Fruit fly (Drosophila melanogaster) whole organism, embryonic: ENCODE measurements around the gene ago.

Experiments used
- CG10654 ChIP-seq: fragments of 200-800 bp; sonication (Bioruptor generic); optimal IDR thresholded peaks from 2 replicates; lab custom pipeline; 2016; ENCODE audit warnings: missing biosample characterization, missing genetic modification characterization
- CG15601 ChIP-seq: fragments of 200-800 bp; sonication (Bioruptor generic); optimal IDR thresholded peaks from 3 replicates; lab custom pipeline; 2019; ENCODE audit warnings: missing biosample characterization, mild to moderate bottlenecking, missing genetic modification characterization, moderate library complexity
- CG1647 ChIP-seq: fragments of 200-800 bp; sonication (Bioruptor generic); optimal IDR thresholded peaks from 3 replicates; lab custom pipeline; 2016; ENCODE audit warnings: missing biosample characterization, missing genetic modification characterization
- CG17186 ChIP-seq: fragments of 200-800 bp; sonication (Bioruptor generic); optimal IDR thresholded peaks from 3 replicates; lab custom pipeline; 2017; ENCODE audit warnings: missing biosample characterization, missing genetic modification reagents, missing genetic modification characterization
- CG18619 ChIP-seq: fragments of 200-800 bp; sonication (Bioruptor generic); optimal IDR thresholded peaks from 3 replicates; lab custom pipeline; 2017; ENCODE audit warnings: missing biosample characterization, mild to moderate bottlenecking, missing genetic modification characterization
- CG2875 ChIP-seq: fragments of 200-800 bp; sonication (Bioruptor generic); optimal IDR thresholded peaks from 2 replicates; lab custom pipeline; 2017; ENCODE audit warnings: missing biosample characterization, mild to moderate bottlenecking, missing genetic modification characterization, missing genetic modification reagents
- CG32767 ChIP-seq: fragments of 200-800 bp; sonication (Bioruptor generic); IDR thresholded peaks from 2 replicates; pipeline ENCODE4 v1.3.6; 2022; ENCODE audit warnings: missing biosample characterization, missing genetic modification characterization
- CG34224 ChIP-seq: fragments of 200-800 bp; sonication (Bioruptor generic); IDR thresholded peaks from 3 replicates; pipeline ENCODE4 v1.3.6; 2022; ENCODE audit warnings: missing biosample characterization, missing genetic modification characterization; ENCODE audit not compliant: partially characterized antibody
- CG4854 ChIP-seq: fragments of 200-800 bp; sonication (Bioruptor generic); optimal IDR thresholded peaks from 2 replicates; lab custom pipeline; 2016; ENCODE audit warnings: missing biosample characterization, missing genetic modification characterization, inconsistent platforms
- CG7556 ChIP-seq: fragments of 200-800 bp; sonication (Bioruptor generic); optimal IDR thresholded peaks from 2 replicates; lab custom pipeline; 2017; ENCODE audit warnings: missing biosample characterization, mild to moderate bottlenecking, missing genetic modification characterization
- CG7928 ChIP-seq: fragments of 200-800 bp; sonication (Bioruptor generic); optimal IDR thresholded peaks from 2 replicates; lab custom pipeline; 2017; ENCODE audit warnings: missing biosample characterization, mild to moderate bottlenecking, missing genetic modification characterization
- CG8359 ChIP-seq: fragments of 200-800 bp; sonication (Bioruptor generic); optimal IDR thresholded peaks from 2 replicates; lab custom pipeline; 2017; ENCODE audit warnings: missing biosample characterization, mild to moderate bottlenecking, missing genetic modification characterization, borderline replicate concordance
- CG8478 ChIP-seq: fragments of >200 bp; optimal IDR thresholded peaks from 2 replicates; lab custom pipeline; 2018
- Dll ChIP-seq: fragments of 200-800 bp; sonication (Bioruptor generic); IDR thresholded peaks from 4 replicates; pipeline ENCODE4 v1.3.6; 2022; ENCODE audit warnings: missing biosample characterization, missing genetic modification characterization; ENCODE audit not compliant: partially characterized antibody
- ERR ChIP-seq: fragments of 200-800 bp; sonication (Bioruptor generic); optimal IDR thresholded peaks from 2 replicates; lab custom pipeline; 2016; ENCODE audit warnings: missing biosample characterization, missing genetic modification characterization
- HLH4C ChIP-seq: fragments of 200-800 bp; sonication (Bioruptor generic); IDR thresholded peaks from 3 replicates; pipeline ENCODE4 v1.3.6; 2022; ENCODE audit warnings: missing biosample characterization, missing genetic modification characterization; ENCODE audit not compliant: partially characterized antibody
- Hmr ChIP-seq: fragments of 200-800 bp; sonication (Bioruptor generic); optimal IDR thresholded peaks from 3 replicates; lab custom pipeline; 2017; ENCODE audit warnings: mild to moderate bottlenecking, missing biosample characterization, missing genetic modification reagents, missing genetic modification characterization
- Lpt ChIP-seq: fragments of >200 bp; optimal IDR thresholded peaks from 2 replicates; lab custom pipeline; 2018; ENCODE audit warnings: missing biosample characterization, missing genetic modification characterization
- MTF-1 ChIP-seq: fragments of 200-800 bp; sonication (Bioruptor generic); optimal IDR thresholded peaks from 2 replicates; lab custom pipeline; 2018; ENCODE audit warnings: missing biosample characterization, mild to moderate bottlenecking, missing genetic modification characterization, borderline replicate concordance
- NC2β ChIP-seq: fragments of 200-800 bp; sonication (Bioruptor generic); optimal IDR thresholded peaks from 2 replicates; lab custom pipeline; 2016; ENCODE audit warnings: missing biosample characterization, missing genetic modification characterization
- NK7.1 ChIP-seq: fragments of 200-800 bp; sonication (Bioruptor generic); optimal IDR thresholded peaks from 3 replicates; lab custom pipeline; 2016; ENCODE audit warnings: missing biosample characterization, missing genetic modification characterization
- NfI ChIP-seq: fragments of 200-800 bp; sonication (Bioruptor generic); optimal IDR thresholded peaks from 3 replicates; lab custom pipeline; 2018; ENCODE audit warnings: missing biosample characterization, mild to moderate bottlenecking, missing genetic modification characterization, moderate library complexity
- Scr ChIP-seq: fragments of 200-800 bp; sonication (Bioruptor generic); IDR thresholded peaks from 2 replicates; pipeline ENCODE4 v1.3.6; 2022; ENCODE audit warnings: missing biosample characterization, missing genetic modification characterization; ENCODE audit not compliant: partially characterized antibody
- Sry-β ChIP-seq: fragments of 200-800 bp; sonication (Bioruptor generic); optimal IDR thresholded peaks from 2 replicates; lab custom pipeline; 2018; ENCODE audit warnings: missing biosample characterization, mild to moderate bottlenecking, missing genetic modification characterization, moderate library complexity
- ac ChIP-seq: fragments of 200-800 bp; sonication (Bioruptor generic); optimal IDR thresholded peaks from 3 replicates; lab custom pipeline; 2017; ENCODE audit warnings: missing biosample characterization, mild to moderate bottlenecking, missing genetic modification characterization
- al ChIP-seq: fragments of 200-800 bp; sonication (Bioruptor generic); IDR thresholded peaks from 2 replicates; pipeline ENCODE4 v1.3.6; 2022; ENCODE audit warnings: missing biosample characterization, missing genetic modification characterization
- ap ChIP-seq: fragments of 200-800 bp; sonication (Bioruptor generic); IDR thresholded peaks from 2 replicates; pipeline ENCODE4 v1.3.6; 2022; ENCODE audit warnings: missing biosample characterization, missing genetic modification characterization
- ase ChIP-seq: fragments of 200-800 bp; sonication (Bioruptor generic); IDR thresholded peaks from 3 replicates; pipeline ENCODE4 v1.3.6; 2022; ENCODE audit warnings: missing biosample characterization, missing genetic modification characterization
- caup ChIP-seq: fragments of 200-800 bp; sonication (Bioruptor generic); optimal IDR thresholded peaks from 3 replicates; lab custom pipeline; 2017; ENCODE audit warnings: missing biosample characterization, mild to moderate bottlenecking, missing genetic modification characterization, moderate library complexity; ENCODE audit not compliant: severe bottlenecking
- chn ChIP-seq: fragments of 200-800 bp; sonication (Bioruptor generic); optimal IDR thresholded peaks from 2 replicates; lab custom pipeline; 2016; ENCODE audit warnings: missing biosample characterization, missing genetic modification characterization
- croc ChIP-seq: fragments of 200-800 bp; sonication (Bioruptor generic); conservative IDR thresholded peaks from 3 replicates; pipeline ENCODE4 v1.3.6; 2022; ENCODE audit warnings: missing biosample characterization, missing genetic modification characterization
- danr ChIP-seq: fragments of 200-800 bp; sonication (Bioruptor generic); IDR thresholded peaks from 2 replicates; pipeline ENCODE4 v1.3.6; 2022; ENCODE audit warnings: missing biosample characterization, missing genetic modification characterization
- esg ChIP-seq: fragments of 200-800 bp; sonication (Bioruptor generic); conservative IDR thresholded peaks from 2 replicates; pipeline ENCODE4 v1.3.6; 2022; ENCODE audit warnings: missing biosample characterization, missing genetic modification characterization
- exex ChIP-seq: fragments of 200-800 bp; sonication (Bioruptor generic); optimal IDR thresholded peaks from 4 replicates; lab custom pipeline; 2018; ENCODE audit warnings: missing biosample characterization, mild to moderate bottlenecking, missing genetic modification characterization, moderate library complexity
- gcm2 ChIP-seq: fragments of 200-800 bp; sonication (Bioruptor generic); optimal IDR thresholded peaks from 2 replicates; lab custom pipeline; 2016; ENCODE audit warnings: missing biosample characterization, missing genetic modification characterization
- grau ChIP-seq: fragments of 200-800 bp; optimal IDR thresholded peaks from 3 replicates; lab custom pipeline; 2019; ENCODE audit warnings: missing biosample characterization, mild to moderate bottlenecking, missing genetic modification characterization, moderate library complexity
- gsb-n ChIP-seq: fragments of 200-800 bp; sonication (Bioruptor generic); optimal IDR thresholded peaks from 3 replicates; lab custom pipeline; 2018; ENCODE audit warnings: missing biosample characterization, mild to moderate bottlenecking, missing genetic modification characterization
- ham ChIP-seq: fragments of 200-800 bp; sonication (Bioruptor generic); IDR thresholded peaks from 2 replicates; pipeline ENCODE4 v1.3.6; 2022; ENCODE audit warnings: missing biosample characterization, missing genetic modification characterization
- hth ChIP-seq: fragments of >200 bp; optimal IDR thresholded peaks from 2 replicates; lab custom pipeline; 2017; ENCODE audit warnings: inconsistent platforms
- kah ChIP-seq: fragments of 200-800 bp; sonication (Bioruptor generic); optimal IDR thresholded peaks from 2 replicates; lab custom pipeline; 2018; ENCODE audit warnings: missing biosample characterization, mild to moderate bottlenecking, missing genetic modification characterization
- kay ChIP-seq: fragments of 200-800 bp; sonication (Bioruptor generic); optimal IDR thresholded peaks from 2 replicates; lab custom pipeline; 2016; ENCODE audit warnings: missing biosample characterization, missing genetic modification characterization
- ken ChIP-seq: fragments of 200-800 bp; sonication (Bioruptor generic); IDR thresholded peaks from 3 replicates; pipeline ENCODE4 v1.3.6; 2022; ENCODE audit warnings: missing biosample characterization, missing genetic modification characterization
- kni ChIP-seq: fragments of 200-800 bp; sonication (Bioruptor generic); optimal IDR thresholded peaks from 3 replicates; lab custom pipeline; 2017; ENCODE audit warnings: mild to moderate bottlenecking, missing biosample characterization, missing genetic modification reagents, missing genetic modification characterization
- lilli ChIP-seq: fragments of 200-800 bp; sonication (Bioruptor generic); optimal IDR thresholded peaks from 3 replicates; lab custom pipeline; 2016; ENCODE audit warnings: missing biosample characterization, missing genetic modification characterization
- nau ChIP-seq: fragments of 200-800 bp; sonication (Bioruptor generic); optimal IDR thresholded peaks from 3 replicates; lab custom pipeline; 2017; ENCODE audit warnings: missing biosample characterization, mild to moderate bottlenecking, missing genetic modification characterization, missing genetic modification reagents
- nerfin-1 ChIP-seq: fragments of 200-800 bp; sonication (Bioruptor generic); optimal IDR thresholded peaks from 3 replicates; lab custom pipeline; 2019; ENCODE audit warnings: missing biosample characterization, mild to moderate bottlenecking, missing genetic modification characterization, moderate library complexity
- org-1 ChIP-seq: fragments of 200-800 bp; sonication (Bioruptor generic); optimal IDR thresholded peaks from 2 replicates; lab custom pipeline; 2017; ENCODE audit warnings: missing biosample characterization, missing genetic modification characterization
- prd ChIP-seq, 3 experiments: fragments of >200 bp in 2 of 3; fragments of 200-800 bp in 1 of 3; sonication (Bioruptor generic) in 1 of 3; optimal IDR thresholded peaks in 2 of 3; IDR thresholded peaks in 1 of 3; 2 replicates in 2 of 3; 3 replicates in 1 of 3; pipeline versions ENCODE4 v1.3.6 to Lab custom; 2017 to 2022; ENCODE audit warnings: missing biosample characterization in 1 of 3, missing genetic modification characterization in 1 of 3
- seq ChIP-seq: fragments of 200-800 bp; sonication (Bioruptor generic); IDR thresholded peaks from 2 replicates; pipeline ENCODE4 v1.3.6; 2022; ENCODE audit warnings: missing biosample characterization, missing genetic modification characterization
- sisA ChIP-seq: fragments of 200-800 bp; sonication (Bioruptor generic); IDR thresholded peaks from 2 replicates; pipeline ENCODE4 v1.3.6; 2022; ENCODE audit warnings: missing biosample characterization, missing genetic modification characterization
- slp2 ChIP-seq: fragments of 200-800 bp; sonication (Bioruptor generic); optimal IDR thresholded peaks from 2 replicates; lab custom pipeline; 2016; ENCODE audit warnings: missing biosample characterization, missing genetic modification characterization

ago gene

dm6 chr3L:4227164-4227563 is 26.9 kb downstream of the ago start, which contains the start of gene CG46460 (continued):
- TF ChIP-seq slp2: no peak
- no peak for TF ChIP-seq nau (GFP tag; lab: Kevin White, UChicago)
- TF ChIP-seq Sry-β (GFP tag; lab: Kevin White, UChicago): no peak
- no peak for TF ChIP-seq nerfin-1 (tag; lab: Kevin White, UChicago)
- TF ChIP-seq kni (GFP tag; lab: Kevin White, UChicago): peak; percentile 58
- TF ChIP-seq ERR (GFP tag; lab: Kevin White, UChicago): no peak
- 0 out of 4 replicates have a peak, but pooled peaks have one; percentile 22 for TF ChIP-seq Dll
- no peak for TF ChIP-seq croc (GFP tag; lab: Robert Waterston, UW)
- no peak for TF ChIP-seq seq
- TF ChIP-seq CG15601 (tag; lab: Kevin White, UChicago): peak; percentile 2
- TF ChIP-seq CG7928 (GFP tag; lab: Kevin White, UChicago): no peak
- no peak for TF ChIP-seq ham
- TF ChIP-seq esg (GFP tag; lab: Robert Waterston, UW): no peak
- no peak for TF ChIP-seq kah (GFP tag; lab: Kevin White, UChicago)
- no peak for TF ChIP-seq gsb-n
- no peak for TF ChIP-seq CG2875 (GFP tag; lab: Kevin White, UChicago)
- TF ChIP-seq exex: no peak
- no peak for TF ChIP-seq ap (GFP tag; lab: Robert Waterston, UW)
- no peak for TF ChIP-seq lilli (GFP tag; lab: Kevin White, UChicago)
- TF ChIP-seq hth: no peak
- no peak for TF ChIP-seq CG32767
- TF ChIP-seq CG7556 (GFP tag; lab: Kevin White, UChicago): no peak
- no peak for TF ChIP-seq MTF-1 (GFP tag; lab: Kevin White, UChicago)
- no peak for TF ChIP-seq kay (GFP tag; lab: Kevin White, UChicago)
- TF ChIP-seq al: no peak
- TF ChIP-seq CG8478 (lab: Kevin White, UChicago): no peak
- TF ChIP-seq NK7.1 (GFP tag; lab: Kevin White, UChicago): no peak
- TF ChIP-seq prd (optimal IDR thresholded peaks at IDR 0.05; lab: Kevin White, UChicago): no peak
- peak; percentile 10; the same call in 1 of the 3 replicates for TF ChIP-seq prd (GFP tag; IDR thresholded peaks at IDR 0.05; lab: Robert Waterston, UW)
- no peak for TF ChIP-seq CG8359 (GFP tag; lab: Kevin White, UChicago)
- peak; percentile 21 for TF ChIP-seq grau
- no peak for TF ChIP-seq NC2β
- TF ChIP-seq caup: no peak
- TF ChIP-seq Hmr (GFP tag; lab: Kevin White, UChicago): peak; percentile 27
- TF ChIP-seq Scr (GFP tag; lab: Robert Waterston, UW): 0 out of 2 replicates have a peak, but pooled peaks have one; percentile 22
- no peak for TF ChIP-seq sisA (GFP tag; lab: Robert Waterston, UW)
- no peak for TF ChIP-seq HLH4C (GFP tag; lab: Robert Waterston, UW)
- TF ChIP-seq CG10654 (GFP tag; lab: Kevin White, UChicago): no peak
- no peak for TF ChIP-seq ken (GFP tag; lab: Robert Waterston, UW)
- no peak for TF ChIP-seq NfI (GFP tag; lab: Kevin White, UChicago)
- no peak for TF ChIP-seq chn (GFP tag; lab: Kevin White, UChicago)
- TF ChIP-seq ase (GFP tag; lab: Robert Waterston, UW): no peak
- no peak for TF ChIP-seq gcm2 (GFP tag; lab: Kevin White, UChicago)
- no peak for TF ChIP-seq CG17186 (GFP tag; lab: Kevin White, UChicago)
- no peak for TF ChIP-seq danr (GFP tag; lab: Robert Waterston, UW)
- no peak for TF ChIP-seq CG4854 (GFP tag; lab: Kevin White, UChicago)
- no peak for TF ChIP-seq Lpt (GFP tag; lab: Kevin White, UChicago)
- TF ChIP-seq org-1 (GFP tag; lab: Kevin White, UChicago): no peak
- TF ChIP-seq CG1647 (GFP tag; lab: Kevin White, UChicago): no peak
- TF ChIP-seq CG18619 (GFP tag; lab: Kevin White, UChicago): no peak
- peak; percentile 9 for TF ChIP-seq ac (GFP tag; lab: Kevin White, UChicago)
- TF ChIP-seq CG34224: no peak
